Worm (Caenorhabditis elegans): Measurements from ENCODE around the gene C55A6.10.

ce11 chrV:11541284-11541683 lies 36.1 kb downstream of the C55A6.10 start:
- TF ChIP-seq W03F9.2 (tag; optimal IDR thresholded peaks at IDR 0.05) = no peak
- TF ChIP-seq him-1 (tag; optimal IDR thresholded peaks at IDR 0.05) = no peak
- no peak for TF ChIP-seq dao-5 (tag; optimal IDR thresholded peaks at IDR 0.05)
